Worm (Caenorhabditis elegans): ENCODE data around the gene ogr-2.

DNA sequence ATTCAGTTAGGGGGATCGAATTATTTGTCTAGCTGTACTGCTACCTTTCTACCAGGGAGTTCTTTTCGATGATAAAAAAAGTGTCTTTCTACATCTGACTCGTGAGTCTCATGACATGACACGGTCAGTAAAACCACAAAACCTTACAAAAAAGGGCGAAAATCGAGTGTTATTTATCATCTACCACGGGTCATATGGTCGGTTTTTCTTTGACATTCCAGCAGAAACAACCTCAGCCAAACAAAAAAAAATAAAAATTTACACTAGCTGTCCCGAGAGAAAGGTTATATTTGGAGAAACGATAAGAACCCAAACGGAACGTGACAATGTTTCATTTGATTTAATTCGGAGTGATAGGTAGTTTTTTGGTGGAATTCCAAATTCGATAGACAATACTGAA lies 21.3 kb upstream of the ogr-2 start:
- TF ChIP-seq tab-1 (GFP tag; IDR thresholded peaks at IDR 0.05) (no peak), ztf-23 (GFP tag; IDR thresholded peaks at IDR 0.05) (no peak)

Measured in whole organism, midembryonic.